Fruit fly (Drosophila melanogaster) S2 (cell line): ENCODE measurements around the gene mthl14.

Experiments used
- CG8478 ChIP-seq: fragments of >200 bp; optimal IDR thresholded peaks from 2 replicates; lab custom pipeline; 2018
- CTCF ChIP-seq, 2 experiments: fragments of >200 bp; optimal IDR thresholded peaks; 2 replicates each; lab custom pipeline; 2018

mthl14 gene

dm6 chr3L:247482-248225 is at the start of gene mthl14:
TSS of gene mthl14 (plus strand) at chr3L:247491.
- TF ChIP-seq CG8478 (lab: Kevin White, UChicago) (no peak), CTCF (optimal IDR thresholded peaks at IDR 0.05; lab: Kevin White, UChicago) (no peak)

DNA sequence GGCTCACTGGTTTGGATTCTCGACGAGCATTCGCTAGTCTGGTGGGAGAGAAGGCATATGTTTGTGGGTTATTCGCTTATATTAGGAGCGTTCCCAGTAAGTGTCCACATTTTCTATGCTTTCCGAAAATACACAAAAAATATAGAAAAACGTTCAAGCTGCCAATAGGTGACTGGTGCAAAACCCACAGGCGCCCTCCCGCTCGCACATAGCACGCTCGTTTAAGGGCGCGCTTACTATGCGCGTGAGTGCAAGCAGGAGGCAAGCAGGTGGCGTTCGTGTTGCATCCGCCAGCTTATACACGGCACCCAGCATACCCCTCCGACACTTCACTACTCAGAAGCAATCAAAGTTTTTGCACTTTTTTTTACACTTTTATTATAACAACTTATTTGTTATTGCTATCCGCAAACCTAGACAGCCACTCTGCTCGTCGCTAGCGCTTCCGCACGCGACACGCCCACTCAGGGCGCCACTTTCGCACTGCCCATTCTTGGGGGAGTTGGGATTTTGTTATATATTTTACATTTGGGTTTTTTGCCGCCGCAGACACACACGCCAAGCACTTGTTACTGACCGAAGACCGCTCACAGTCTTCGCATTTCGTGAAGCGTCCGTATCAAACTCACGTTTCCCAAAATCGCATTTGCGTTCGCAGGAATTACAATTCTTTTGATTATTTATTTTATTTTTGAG is 48.1 kb upstream of the mthl14 start:
- peak; percentile 8 to 30 for TF ChIP-seq CTCF (optimal IDR thresholded peaks at IDR 0.05; lab: Kevin White, UChicago)
- TF ChIP-seq CG8478 (lab: Kevin White, UChicago): no peak

- TF ChIP-seq CTCF (optimal IDR thresholded peaks at IDR 0.05; lab: Kevin White, UChicago) (no peak), CG8478 (lab: Kevin White, UChicago) (no peak)
Observed at dm6 chr3L:199754-200596, 47.3 kb upstream of the mthl14 start, which contains the start of the genes rno and mri. TSS of gene rno (minus strand) at chr3L:199762. TSS of gene mri (plus strand) at chr3L:200174.

DNA sequence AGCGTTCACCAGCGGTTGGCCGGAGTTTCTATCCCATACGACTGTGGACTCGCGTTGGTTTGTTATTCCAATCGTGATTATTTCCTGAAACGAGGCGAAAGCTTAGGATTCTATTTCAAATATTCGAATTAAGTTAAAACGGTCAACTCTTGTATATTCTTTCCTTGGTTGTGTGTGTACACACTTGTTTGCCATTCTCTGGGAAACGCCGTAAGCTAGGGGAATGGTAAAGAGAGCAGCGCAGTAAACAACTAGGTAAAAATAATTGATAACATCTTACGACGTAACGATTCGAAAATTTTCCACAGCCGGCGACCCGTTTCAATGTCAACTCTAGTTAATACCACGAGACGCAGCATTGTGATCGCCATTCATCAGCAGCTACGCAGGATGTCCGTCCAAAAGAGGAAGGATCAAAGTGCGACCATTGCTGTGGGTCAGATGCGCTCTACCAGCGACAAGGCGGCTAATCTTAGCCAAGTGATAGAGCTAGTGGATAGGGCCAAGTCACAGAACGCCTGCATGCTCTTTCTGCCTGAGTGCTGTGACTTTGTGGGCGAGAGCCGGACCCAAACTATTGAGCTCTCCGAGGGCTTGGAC is 43.7 kb upstream of the mthl14 start, which contains the start of gene NitFhit:
Gene NitFhit (plus strand): TSS at position 195 of the 600 bp plus-strand sequence.
- TF ChIP-seq CTCF (optimal IDR thresholded peaks at IDR 0.05; lab: Kevin White, UChicago) (no peak), CG8478 (lab: Kevin White, UChicago) (no peak)

DNA sequence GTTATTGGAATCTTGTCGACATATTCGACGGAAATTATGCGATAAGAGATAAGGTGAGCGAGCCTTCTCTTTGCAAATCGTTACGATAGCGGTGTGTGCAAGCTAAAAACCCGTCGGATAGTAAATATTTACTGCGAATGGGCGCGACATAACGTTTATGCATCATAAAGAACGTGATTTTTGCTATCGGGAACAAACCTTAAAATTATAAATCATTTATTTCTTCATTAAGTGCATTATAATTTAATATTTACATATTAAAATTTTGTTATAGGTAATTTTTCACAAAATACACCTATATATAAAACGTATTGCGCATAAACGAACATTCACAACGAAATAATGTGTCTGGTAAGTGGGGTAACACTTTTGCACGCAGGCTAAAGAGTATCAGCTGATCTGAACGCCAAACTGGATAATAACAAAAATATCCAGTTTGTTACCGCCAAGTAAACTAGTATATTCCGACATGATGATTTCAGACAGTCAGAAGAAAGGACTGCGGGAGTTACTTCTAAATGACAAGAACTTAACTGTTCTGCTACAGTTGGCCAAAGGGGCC is 41.5 kb upstream of the mthl14 start, which contains the start of the genes Gk1 and CG13876:
Gene Gk1 (minus strand): TSS at position 122 of the 562 bp plus-strand sequence.
Gene CG13876 (plus strand): TSS at position 412 of the 562 bp plus-strand sequence.
- TF ChIP-seq CTCF (optimal IDR thresholded peaks at IDR 0.05; lab: Kevin White, UChicago) (no peak), CG8478 (lab: Kevin White, UChicago) (no peak)

- TF ChIP-seq CTCF (optimal IDR thresholded peaks at IDR 0.05; lab: Kevin White, UChicago) (no peak), CG8478 (lab: Kevin White, UChicago) (no peak)
Observed at dm6 chr3L:211200-211599, 36.1 kb upstream of the mthl14 start, which contains the start of gene Prp4k. TSS of gene Prp4k (minus strand) at chr3L:211457.

- no peak for TF ChIP-seq CG8478 (lab: Kevin White, UChicago)
- no peak for TF ChIP-seq CTCF (optimal IDR thresholded peaks at IDR 0.05; lab: Kevin White, UChicago)
Observed at dm6 chr3L:212520-212919, 34.8 kb upstream of the mthl14 start, which contains the start of the genes thoc7 and Dis3l2. TSS of gene thoc7 (minus strand) at chr3L:212687. TSS of gene Dis3l2 (plus strand) at chr3L:212709.

DNA sequence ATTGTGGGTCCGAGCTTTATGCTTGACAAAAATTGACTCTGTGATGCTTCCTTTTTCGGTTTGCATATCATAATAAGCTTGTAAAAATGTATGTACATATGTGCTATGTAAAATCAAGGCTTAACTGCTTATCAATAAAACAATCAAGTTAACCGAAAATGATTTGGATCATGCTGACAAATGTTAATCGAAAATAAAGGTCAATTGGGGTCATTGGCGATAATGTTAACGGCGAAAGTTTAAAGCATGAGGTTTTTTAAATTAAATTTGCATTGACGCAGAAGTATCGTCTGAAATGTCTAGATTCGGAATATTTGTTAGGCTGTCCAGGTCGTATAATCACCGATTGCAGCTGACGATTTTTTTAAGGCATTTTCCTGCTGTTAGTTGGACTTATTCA is 31.0 kb upstream of the mthl14 start, which contains the start of gene Kaz1-ORFB:
Gene Kaz1-ORFB (plus strand): TSS at position 301 of the 400 bp plus-strand sequence.
- no peak for TF ChIP-seq CTCF (optimal IDR thresholded peaks at IDR 0.05; lab: Kevin White, UChicago)
- no peak for TF ChIP-seq CG8478 (lab: Kevin White, UChicago)

DNA sequence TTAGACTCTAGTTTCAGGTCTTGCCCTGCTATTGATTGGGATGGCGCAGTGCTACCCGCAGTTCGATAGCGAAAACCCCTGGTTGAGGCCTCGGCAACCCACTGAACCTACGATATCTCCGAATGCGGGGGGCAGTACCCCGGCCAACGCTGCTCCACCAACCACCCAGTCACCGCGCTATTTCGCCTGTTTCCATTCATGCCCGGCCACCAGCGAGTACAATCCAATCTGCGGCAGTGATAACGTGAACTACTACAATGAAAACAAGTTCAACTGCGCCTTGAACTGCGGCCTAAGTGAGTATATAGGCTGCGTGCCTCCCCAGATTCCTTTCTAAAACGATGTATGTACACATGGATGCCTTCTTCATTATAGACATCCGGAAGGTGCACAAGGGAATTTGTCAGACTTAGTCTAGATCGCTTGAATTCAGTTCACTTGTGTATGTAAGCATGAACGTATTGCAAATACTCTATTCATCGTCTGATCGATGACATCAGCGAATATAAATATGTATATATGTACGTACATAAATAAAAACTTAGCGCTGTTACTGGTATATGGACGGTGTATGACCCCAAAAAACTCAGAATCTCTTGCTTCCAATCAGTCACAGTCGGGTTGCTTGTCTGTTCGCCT is 29.7 kb upstream of the mthl14 start, which contains the start of gene CG13877:
Gene CG13877 (plus strand): TSS at position 589 of the 639 bp plus-strand sequence.
- TF ChIP-seq CG8478 (lab: Kevin White, UChicago): no peak
- TF ChIP-seq CTCF (optimal IDR thresholded peaks at IDR 0.05; lab: Kevin White, UChicago): no peak

dm6 chr3L:223019-223902 is 24.0 kb upstream of the mthl14 start, which contains the start of the genes pyx and CG33229:
TSS of gene pyx (minus strand) at chr3L:223069.
TSS of gene CG33229 (plus strand) at chr3L:223852.
- no peak for TF ChIP-seq CTCF (optimal IDR thresholded peaks at IDR 0.05; lab: Kevin White, UChicago)
- no peak for TF ChIP-seq CG8478 (lab: Kevin White, UChicago)

dm6 chr3L:224004-224951 is 23.0 kb upstream of the mthl14 start:
- TF ChIP-seq CTCF (optimal IDR thresholded peaks at IDR 0.05; lab: Kevin White, UChicago) (no peak), CG8478 (lab: Kevin White, UChicago) (no peak)
